Fruit fly (Drosophila melanogaster) whole organism, embryonic: ENCODE results near the gene Ufsp2.

ENCODE experiments used
- Aef1 ChIP-seq: fragments of 200-800 bp; sonication (Bioruptor generic); IDR thresholded peaks from 3 replicates; pipeline ENCODE4 v1.3.6; 2022; ENCODE audit warnings: missing biosample characterization, missing genetic modification characterization
- CG10209 ChIP-seq: fragments of 200-800 bp; sonication (Bioruptor generic); optimal IDR thresholded peaks from 3 replicates; lab custom pipeline; 2017; ENCODE audit warnings: missing biosample characterization, mild to moderate bottlenecking, missing genetic modification characterization, missing genetic modification reagents
- CG1024 ChIP-seq: fragments of 200-800 bp; sonication (Bioruptor generic); IDR thresholded peaks from 2 replicates; pipeline ENCODE4 v1.3.6; 2022; ENCODE audit warnings: missing biosample characterization, missing genetic modification characterization
- CG12155 ChIP-seq: fragments of 200-800 bp; sonication (Bioruptor generic); optimal IDR thresholded peaks from 3 replicates; lab custom pipeline; 2016; ENCODE audit warnings: missing biosample characterization, missing genetic modification characterization
- CG12769 ChIP-seq: fragments of 200-800 bp; sonication (Bioruptor generic); optimal IDR thresholded peaks from 2 replicates; lab custom pipeline; 2019; ENCODE audit warnings: missing biosample characterization, mild to moderate bottlenecking, missing genetic modification characterization, moderate library complexity
- CG13775 ChIP-seq: fragments of 200-800 bp; sonication (Bioruptor generic); optimal IDR thresholded peaks from 3 replicates; lab custom pipeline; 2017; ENCODE audit warnings: missing biosample characterization, mild to moderate bottlenecking, missing genetic modification characterization
- CG13894 ChIP-seq: fragments of 200-800 bp; sonication (Bioruptor generic); optimal IDR thresholded peaks from 3 replicates; lab custom pipeline; 2018; ENCODE audit warnings: missing biosample characterization, mild to moderate bottlenecking, missing genetic modification characterization, moderate library complexity
- CG16813 ChIP-seq: fragments of 200-800 bp; sonication (Bioruptor generic); IDR thresholded peaks from 3 replicates; pipeline ENCODE4 v1.3.6; 2022; ENCODE audit warnings: missing biosample characterization, missing genetic modification characterization; ENCODE audit not compliant: partially characterized antibody
- CG17359 ChIP-seq: fragments of 200-800 bp; sonication (Bioruptor generic); optimal IDR thresholded peaks from 3 replicates; lab custom pipeline; 2018; ENCODE audit warnings: missing biosample characterization, mild to moderate bottlenecking, missing genetic modification characterization, moderate library complexity
- CG2120 ChIP-seq: fragments of 200-800 bp; sonication (Bioruptor generic); optimal IDR thresholded peaks from 3 replicates; lab custom pipeline; 2016; ENCODE audit warnings: missing biosample characterization, missing genetic modification characterization
- CG2875 ChIP-seq: fragments of 200-800 bp; sonication (Bioruptor generic); optimal IDR thresholded peaks from 2 replicates; lab custom pipeline; 2017; ENCODE audit warnings: missing biosample characterization, mild to moderate bottlenecking, missing genetic modification characterization, missing genetic modification reagents
- CG2889 ChIP-seq: fragments of 200-800 bp; sonication (Bioruptor generic); IDR thresholded peaks from 3 replicates; pipeline ENCODE4 v1.3.6; 2022; ENCODE audit warnings: missing biosample characterization, missing genetic modification characterization
- CG31365 ChIP-seq: fragments of 200-800 bp; sonication (Bioruptor generic); optimal IDR thresholded peaks from 2 replicates; lab custom pipeline; 2018; ENCODE audit warnings: missing biosample characterization, mild to moderate bottlenecking, missing genetic modification characterization
- CG32772 ChIP-seq: fragments of 200-800 bp; sonication (Bioruptor generic); IDR thresholded peaks from 2 replicates; pipeline ENCODE4 v1.3.6; 2022; ENCODE audit warnings: missing biosample characterization, missing genetic modification characterization
- CG33557 ChIP-seq: fragments of 200-800 bp; sonication (Bioruptor generic); optimal IDR thresholded peaks from 2 replicates; lab custom pipeline; 2019; ENCODE audit warnings: missing biosample characterization, mild to moderate bottlenecking, missing genetic modification characterization, moderate library complexity
- CG4404 ChIP-seq: fragments of 200-800 bp; sonication (Bioruptor generic); IDR thresholded peaks from 2 replicates; pipeline ENCODE4 v1.3.6; 2022; ENCODE audit warnings: missing biosample characterization, missing genetic modification characterization
- CG5180 ChIP-seq: fragments of 200-800 bp; sonication (Bioruptor generic); optimal IDR thresholded peaks from 3 replicates; lab custom pipeline; 2017; ENCODE audit warnings: missing biosample characterization, missing genetic modification characterization, mild to moderate bottlenecking, moderate library complexity, missing genetic modification reagents
- CG6689 ChIP-seq: fragments of 200-800 bp; sonication (Bioruptor generic); IDR thresholded peaks from 2 replicates; pipeline ENCODE4 v1.3.6; 2022; ENCODE audit warnings: missing biosample characterization, missing genetic modification characterization
- CG6791 ChIP-seq: fragments of 200-800 bp; sonication (Bioruptor generic); IDR thresholded peaks from 3 replicates; pipeline ENCODE4 v1.3.6; 2022; ENCODE audit warnings: missing biosample characterization, missing genetic modification characterization; ENCODE audit not compliant: partially characterized antibody
- CG7357 ChIP-seq: fragments of 200-800 bp; sonication (Bioruptor generic); IDR thresholded peaks from 3 replicates; pipeline ENCODE4 v1.3.6; 2022; ENCODE audit warnings: missing biosample characterization, missing genetic modification characterization
- CG7745 ChIP-seq: fragments of 200-800 bp; sonication (Bioruptor generic); optimal IDR thresholded peaks from 2 replicates; lab custom pipeline; 2018; ENCODE audit warnings: missing biosample characterization, mild to moderate bottlenecking, missing genetic modification characterization, moderate library complexity
- CG7786 ChIP-seq: fragments of 200-800 bp; sonication (Bioruptor generic); optimal IDR thresholded peaks from 2 replicates; lab custom pipeline; 2016; ENCODE audit warnings: missing biosample characterization, missing genetic modification characterization
- CG9876 ChIP-seq: fragments of 200-800 bp; sonication (Bioruptor generic); optimal IDR thresholded peaks from 2 replicates; lab custom pipeline; 2016; ENCODE audit warnings: missing biosample characterization, missing genetic modification characterization
- CG9932 ChIP-seq: fragments of 200-800 bp; sonication (Bioruptor generic); IDR thresholded peaks from 2 replicates; pipeline ENCODE4 v1.3.6; 2022; ENCODE audit warnings: missing biosample characterization, missing genetic modification characterization
- CoRest ChIP-seq: fragments of 200-800 bp; sonication (Bioruptor generic); optimal IDR thresholded peaks from 3 replicates; lab custom pipeline; 2018; ENCODE audit warnings: missing biosample characterization, mild to moderate bottlenecking, missing genetic modification characterization, moderate library complexity
- Drgx ChIP-seq: fragments of 200-800 bp; sonication (Bioruptor generic); IDR thresholded peaks from 2 replicates; pipeline ENCODE4 v1.3.6; 2022; ENCODE audit warnings: missing biosample characterization, missing genetic modification characterization
- HLH4C ChIP-seq: fragments of 200-800 bp; sonication (Bioruptor generic); IDR thresholded peaks from 3 replicates; pipeline ENCODE4 v1.3.6; 2022; ENCODE audit warnings: missing biosample characterization, missing genetic modification characterization; ENCODE audit not compliant: partially characterized antibody
- HLH54F ChIP-seq: fragments of 200-800 bp; sonication (Bioruptor generic); optimal IDR thresholded peaks from 3 replicates; lab custom pipeline; 2016; ENCODE audit warnings: missing biosample characterization, missing genetic modification characterization
- Lpt ChIP-seq: fragments of >200 bp; optimal IDR thresholded peaks from 2 replicates; lab custom pipeline; 2018; ENCODE audit warnings: missing biosample characterization, missing genetic modification characterization
- Nf-YC ChIP-seq: fragments of 200-800 bp; optimal IDR thresholded peaks from 3 replicates; lab custom pipeline; 2019; ENCODE audit warnings: missing biosample characterization, mild to moderate bottlenecking, missing genetic modification characterization, moderate library complexity
- Rfx ChIP-seq: fragments of 200-800 bp; sonication (Bioruptor generic); IDR thresholded peaks from 2 replicates; pipeline ENCODE4 v1.3.6; 2022; ENCODE audit warnings: missing biosample characterization, missing genetic modification characterization
- Six4 ChIP-seq: fragments of 200-800 bp; sonication (Bioruptor generic); optimal IDR thresholded peaks from 2 replicates; lab custom pipeline; 2016; ENCODE audit warnings: missing biosample characterization, missing genetic modification characterization
- Spps ChIP-seq: fragments of 200-800 bp; sonication (Bioruptor generic); optimal IDR thresholded peaks from 2 replicates; lab custom pipeline; 2018; ENCODE audit warnings: missing biosample characterization, mild to moderate bottlenecking, missing genetic modification characterization
- Stat92E ChIP-seq, 3 experiments: fragments of >200 bp in 2 of 3; fragments of 200-800 bp in 1 of 3; sonication (Bioruptor generic) in 1 of 3; optimal IDR thresholded peaks; 2 replicates each; lab custom pipeline; 2017 to 2019; ENCODE audit warnings: missing biosample characterization in 3 of 3, missing genetic modification characterization in 3 of 3, mild to moderate bottlenecking in 1 of 3, moderate library complexity in 1 of 3
- ab ChIP-seq: fragments of 200-800 bp; sonication (Bioruptor generic); optimal IDR thresholded peaks from 2 replicates; lab custom pipeline; 2016; ENCODE audit warnings: missing biosample characterization, missing genetic modification characterization
- ci ChIP-seq: fragments of 200-800 bp; sonication (Bioruptor generic); IDR thresholded peaks from 3 replicates; pipeline ENCODE4 v1.3.6; 2022; ENCODE audit warnings: missing biosample characterization, missing genetic modification characterization
- gem ChIP-seq: fragments of 200-800 bp; sonication (Bioruptor generic); optimal IDR thresholded peaks from 2 replicates; lab custom pipeline; 2019; ENCODE audit warnings: missing biosample characterization, mild to moderate bottlenecking, missing genetic modification characterization, moderate library complexity
- grau ChIP-seq: fragments of 200-800 bp; optimal IDR thresholded peaks from 3 replicates; lab custom pipeline; 2019; ENCODE audit warnings: missing biosample characterization, mild to moderate bottlenecking, missing genetic modification characterization, moderate library complexity
- gsb-n ChIP-seq: fragments of 200-800 bp; sonication (Bioruptor generic); optimal IDR thresholded peaks from 3 replicates; lab custom pipeline; 2018; ENCODE audit warnings: missing biosample characterization, mild to moderate bottlenecking, missing genetic modification characterization
- hth ChIP-seq: fragments of >200 bp; optimal IDR thresholded peaks from 2 replicates; lab custom pipeline; 2017; ENCODE audit warnings: inconsistent platforms
- mam ChIP-seq: fragments of 200-800 bp; sonication (Bioruptor generic); optimal IDR thresholded peaks from 3 replicates; lab custom pipeline; 2016; ENCODE audit warnings: missing biosample characterization, missing genetic modification characterization
- mld ChIP-seq: fragments of 200-800 bp; sonication (Bioruptor generic); IDR thresholded peaks from 3 replicates; pipeline ENCODE4 v1.3.6; 2022; ENCODE audit warnings: missing biosample characterization, missing genetic modification characterization; ENCODE audit not compliant: partially characterized antibody
- pan ChIP-seq, 4 experiments: fragments of >200 bp in 3 of 4; fragments of 200-800 bp in 1 of 4; sonication (Bioruptor generic) in 1 of 4; optimal IDR thresholded peaks in 3 of 4; IDR thresholded peaks in 1 of 4; 2 replicates each; pipeline versions ENCODE4 v1.3.6 to Lab custom; 2017 to 2022; ENCODE audit warnings: missing biosample characterization in 2 of 4, missing genetic modification characterization in 2 of 4, mixed read lengths in 1 of 4
- sc ChIP-seq, 3 experiments: fragments of >200 bp in 2 of 3; fragments of 200-800 bp in 1 of 3; sonication (Bioruptor generic) in 1 of 3; optimal IDR thresholded peaks; 2 replicates in 2 of 3; 3 replicates in 1 of 3; lab custom pipeline; 2017; ENCODE audit warnings: mild to moderate bottlenecking in 1 of 3, missing biosample characterization in 1 of 3, missing genetic modification characterization in 1 of 3, missing genetic modification reagents in 1 of 3
- schlank ChIP-seq: fragments of 200-800 bp; sonication (Bioruptor generic); optimal IDR thresholded peaks from 2 replicates; lab custom pipeline; 2018; ENCODE audit warnings: missing biosample characterization, mild to moderate bottlenecking, missing genetic modification characterization
- sens ChIP-seq: fragments of 200-800 bp; sonication (Bioruptor generic); peaks from one replicate; lab custom pipeline; 2016; ENCODE audit warnings: missing biosample characterization, missing genetic modification characterization
- tio ChIP-seq: fragments of 200-800 bp; sonication (Bioruptor generic); optimal IDR thresholded peaks from 2 replicates; lab custom pipeline; 2017; ENCODE audit warnings: missing biosample characterization, missing genetic modification characterization, inconsistent platforms
- trem ChIP-seq: fragments of 200-800 bp; optimal IDR thresholded peaks from 3 replicates; lab custom pipeline; 2019; ENCODE audit warnings: missing biosample characterization, mild to moderate bottlenecking, missing genetic modification characterization, moderate library complexity
- yki ChIP-seq: fragments of >200 bp; optimal IDR thresholded peaks from 3 replicates; lab custom pipeline; 2018

The Ufsp2 gene

DNA sequence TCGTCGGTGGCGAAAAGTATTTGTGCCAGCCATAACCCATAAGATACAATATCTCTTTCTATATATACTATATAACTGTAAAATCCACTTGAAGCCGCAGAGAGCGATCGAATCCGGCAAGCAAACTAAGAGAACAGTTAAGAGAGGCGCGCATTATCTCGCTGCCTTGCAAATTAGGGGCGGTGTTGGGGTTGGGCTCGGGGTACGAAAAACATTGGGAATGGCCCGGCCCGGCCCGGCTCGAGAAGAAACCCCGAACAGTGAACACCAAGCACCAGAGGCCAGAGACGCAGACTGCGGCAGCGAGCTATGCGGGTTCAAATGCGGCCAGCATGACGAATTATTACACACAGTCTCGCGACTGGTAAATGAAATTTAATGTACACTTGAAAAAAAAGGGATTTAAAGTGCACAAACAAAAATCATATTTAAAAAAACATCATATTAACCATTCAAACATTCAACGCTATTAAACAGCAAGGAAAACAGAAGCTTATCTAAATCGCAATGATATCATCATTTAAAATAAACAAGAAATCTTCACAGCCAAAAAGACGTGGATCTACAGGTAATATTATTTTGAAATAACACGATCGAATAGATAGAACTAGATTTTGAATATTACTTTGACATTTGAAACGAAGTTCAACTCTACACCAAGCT lies 43.9 kb upstream of the Ufsp2 start (continued):
- TF ChIP-seq HLH54F (GFP tag; lab: Kevin White, UChicago) (no peak), gem (tag; lab: Kevin White, UChicago) (peak; percentile 39), CG7786 (peak; percentile 15), mam (GFP tag; lab: Kevin White, UChicago) (peak; percentile 36), Stat92E (GFP tag; optimal IDR thresholded peaks at IDR 0.05; lab: Kevin White, UChicago) (no peak), Aef1 (GFP tag; lab: Robert Waterston, UW) (0 out of 3 replicates have a peak, but pooled peaks have one; percentile 29), ci (peak; percentile 54; the same call in 2 of the 3 replicates), grau (tag; lab: Kevin White, UChicago) (peak; percentile 51), Rfx (GFP tag; lab: Robert Waterston, UW) (peak; percentile 23; the same call in 1 of the 2 replicates), sc (optimal IDR thresholded peaks at IDR 0.05; lab: Kevin White, UChicago) (no peak), sc (GFP tag; optimal IDR thresholded peaks at IDR 0.05; lab: Kevin White, UChicago) (no peak), CG10209 (GFP tag; lab: Kevin White, UChicago) (no peak), Nf-YC (no peak), CG2120 (no peak), ab (GFP tag; lab: Kevin White, UChicago) (no peak), CG7357 (GFP tag; lab: Robert Waterston, UW) (no peak), pan (optimal IDR thresholded peaks at IDR 0.05; lab: Kevin White, UChicago) (no peak), pan (GFP tag; optimal IDR thresholded peaks at IDR 0.05 in 1 of 2, IDR thresholded peaks at IDR 0.05 in 1 of 2) (peak in 1 of 2 experiments; percentile 72), yki (lab: Kevin White, UChicago) (no peak), Lpt (GFP tag; lab: Kevin White, UChicago) (no peak), HLH4C (GFP tag; lab: Robert Waterston, UW) (no peak), CG4404 (peak; percentile 24; the same call in 1 of the 2 replicates), mld (no peak), CG6689 (GFP tag; lab: Robert Waterston, UW) (peak; percentile 34; the same call in 1 of the 2 replicates), CG13894 (no peak), CoRest (peak; percentile 17), CG7745 (tag; lab: Kevin White, UChicago) (no peak), Six4 (peak; percentile 44), Spps (tag; lab: Kevin White, UChicago) (no peak), CG13775 (GFP tag; lab: Kevin White, UChicago) (no peak), schlank (no peak), CG16813 (no peak), gsb-n (tag; lab: Kevin White, UChicago) (peak; percentile 73), CG12769 (tag; lab: Kevin White, UChicago) (peak; percentile 68), CG9932 (peak; percentile 55), hth (lab: Kevin White, UChicago) (no peak), CG17359 (tag; lab: Kevin White, UChicago) (no peak), CG12155 (peak; percentile 4), CG31365 (no peak), CG9876 (GFP tag; lab: Kevin White, UChicago) (peak; percentile 22), CG6791 (GFP tag; lab: Robert Waterston, UW) (no peak), CG5180 (peak; percentile 45), tio (GFP tag; lab: Kevin White, UChicago) (peak; percentile 46), Drgx (GFP tag; lab: Robert Waterston, UW) (peak; percentile 70), sens (GFP tag; lab: Kevin White, UChicago) (peak; percentile 84), CG1024 (GFP tag; lab: Robert Waterston, UW) (peak; percentile 29; the same call in 1 of the 2 replicates), CG2889 (GFP tag; lab: Robert Waterston, UW) (no peak), trem (peak; percentile 43), CG2875 (GFP tag; lab: Kevin White, UChicago) (no peak), CG33557 (GFP tag; lab: Kevin White, UChicago) (no peak), CG32772 (GFP tag; lab: Robert Waterston, UW) (peak; percentile 55; the same call in 1 of the 2 replicates)
